Worm (Caenorhabditis elegans): Measurements from ENCODE around the gene gst-16.

- TF ChIP-seq ztf-11 (tag; optimal IDR thresholded peaks at IDR 0.05) (no peak), lin-35 (GFP tag; optimal IDR thresholded peaks at IDR 0.05) (no peak), egl-13 (tag; optimal IDR thresholded peaks at IDR 0.05) (no peak), fos-1 (tag; optimal IDR thresholded peaks at IDR 0.05) (no peak), skn-1 (tag; optimal IDR thresholded peaks at IDR 0.05) (no peak), aly-2 (tag; optimal IDR thresholded peaks at IDR 0.05) (no peak), fkh-10 (GFP tag; optimal IDR thresholded peaks at IDR 0.05) (no peak), nhr-20 (tag; optimal IDR thresholded peaks at IDR 0.05) (no peak), nhr-47 (tag; optimal IDR thresholded peaks at IDR 0.05) (no peak), nhr-76 (tag; optimal IDR thresholded peaks at IDR 0.05) (no peak), pqm-1 (tag; optimal IDR thresholded peaks at IDR 0.05) (peak; percentile 54), ama-1 (optimal IDR thresholded peaks at IDR 0.05) (no peak), mdl-1 (tag; optimal IDR thresholded peaks at IDR 0.05) (no peak), vab-15 (tag; optimal IDR thresholded peaks at IDR 0.05) (no peak)
Measured at ce11 chrII:13670707-13671295, 46.6 kb upstream of the gst-16 start.

Data from whole organism, L1 larva.